Fruit fly (Drosophila melanogaster) whole organism, embryonic: ENCODE results near the gene mRpS30.
A peak's percentile ranks its signal among the peaks of the same experiment; 100 is the strongest.

ENCODE experiments used
- CG10274 ChIP-seq: fragments of 200-800 bp; sonication (Bioruptor generic); optimal IDR thresholded peaks from 3 replicates; lab custom pipeline; 2017; ENCODE audit warnings: missing biosample characterization, mild to moderate bottlenecking, missing genetic modification characterization
- CG11247 ChIP-seq: fragments of 200-800 bp; sonication (Bioruptor generic); IDR thresholded peaks from 2 replicates; pipeline ENCODE4 v1.3.6; 2022; ENCODE audit warnings: missing biosample characterization, missing genetic modification characterization
- CG11504 ChIP-seq: fragments of 200-800 bp; sonication (Bioruptor generic); optimal IDR thresholded peaks from 3 replicates; lab custom pipeline; 2019; ENCODE audit warnings: missing biosample characterization, mild to moderate bottlenecking, missing genetic modification characterization, moderate library complexity
- CG11723 ChIP-seq: fragments of 200-800 bp; sonication (Bioruptor generic); optimal IDR thresholded peaks from 2 replicates; lab custom pipeline; 2017; ENCODE audit warnings: missing biosample characterization, mild to moderate bottlenecking, missing genetic modification characterization
- CG12942 ChIP-seq: fragments of 200-800 bp; sonication (Bioruptor generic); optimal IDR thresholded peaks from 3 replicates; lab custom pipeline; 2016; ENCODE audit warnings: missing biosample characterization, missing genetic modification characterization
- CG13123 ChIP-seq: fragments of 200-800 bp; sonication (Bioruptor generic); optimal IDR thresholded peaks from 2 replicates; lab custom pipeline; 2016; ENCODE audit warnings: missing biosample characterization, missing genetic modification characterization
- CG1603 ChIP-seq: fragments of 200-800 bp; sonication (Bioruptor generic); optimal IDR thresholded peaks from 2 replicates; lab custom pipeline; 2019; ENCODE audit warnings: missing biosample characterization, mild to moderate bottlenecking, missing genetic modification characterization, moderate library complexity
- CG17186 ChIP-seq: fragments of 200-800 bp; sonication (Bioruptor generic); optimal IDR thresholded peaks from 3 replicates; lab custom pipeline; 2017; ENCODE audit warnings: missing biosample characterization, missing genetic modification reagents, missing genetic modification characterization
- CG30431 ChIP-seq: fragments of 200-800 bp; sonication (Bioruptor generic); optimal IDR thresholded peaks from 2 replicates; lab custom pipeline; 2017; ENCODE audit warnings: missing biosample characterization, missing genetic modification characterization
- CG31441 ChIP-seq: fragments of 200-800 bp; sonication (Bioruptor generic); IDR thresholded peaks from 2 replicates; pipeline ENCODE4 v1.3.6; 2022; ENCODE audit warnings: missing biosample characterization, missing genetic modification characterization
- CG42726 ChIP-seq: fragments of 200-800 bp; sonication (Bioruptor generic); IDR thresholded peaks from 2 replicates; pipeline ENCODE4 v1.3.6; 2022; ENCODE audit warnings: missing biosample characterization, missing genetic modification characterization; ENCODE audit not compliant: partially characterized antibody
- CG4404 ChIP-seq: fragments of 200-800 bp; sonication (Bioruptor generic); IDR thresholded peaks from 2 replicates; pipeline ENCODE4 v1.3.6; 2022; ENCODE audit warnings: missing biosample characterization, missing genetic modification characterization
- CG4617 ChIP-seq: fragments of 200-800 bp; sonication (Bioruptor generic); optimal IDR thresholded peaks from 3 replicates; lab custom pipeline; 2016; ENCODE audit warnings: missing biosample characterization, missing genetic modification characterization, borderline replicate concordance
- CG4707 ChIP-seq: fragments of 200-800 bp; sonication (Bioruptor generic); optimal IDR thresholded peaks from 2 replicates; lab custom pipeline; 2018; ENCODE audit warnings: missing biosample characterization, mild to moderate bottlenecking, missing genetic modification characterization, moderate library complexity
- CG5180 ChIP-seq: fragments of 200-800 bp; sonication (Bioruptor generic); optimal IDR thresholded peaks from 3 replicates; lab custom pipeline; 2017; ENCODE audit warnings: missing biosample characterization, missing genetic modification characterization, mild to moderate bottlenecking, moderate library complexity, missing genetic modification reagents
- Camta ChIP-seq: fragments of 200-800 bp; sonication (Bioruptor generic); optimal IDR thresholded peaks from 2 replicates; lab custom pipeline; 2016; ENCODE audit warnings: missing biosample characterization, missing genetic modification characterization
- Hr78 ChIP-seq, 2 experiments: fragments of 200-800 bp in 1 of 2; fragments of >200 bp in 1 of 2; sonication (Bioruptor generic) in 1 of 2; optimal IDR thresholded peaks; 2 replicates each; lab custom pipeline; 2017 to 2019; ENCODE audit warnings: missing biosample characterization in 2 of 2, missing genetic modification characterization in 2 of 2, mild to moderate bottlenecking in 1 of 2, moderate library complexity in 1 of 2
- Jarid2 ChIP-seq: fragments of 200-800 bp; sonication (Bioruptor generic); optimal IDR thresholded peaks from 3 replicates; lab custom pipeline; 2017; ENCODE audit warnings: mild to moderate bottlenecking, missing biosample characterization, missing genetic modification reagents, missing genetic modification characterization
- Med ChIP-seq: fragments of 200-800 bp; sonication (Bioruptor generic); peaks from one replicate; lab custom pipeline; 2016; ENCODE audit warnings: missing biosample characterization, missing genetic modification characterization, mild to moderate bottlenecking, inconsistent platforms, moderate library complexity
- Mrtf ChIP-seq: fragments of 200-800 bp; sonication (Bioruptor generic); IDR thresholded peaks from 3 replicates; pipeline ENCODE4 v1.3.6; 2022; ENCODE audit warnings: missing biosample characterization, missing genetic modification characterization
- Nf-YA ChIP-seq: fragments of 200-800 bp; sonication (Bioruptor generic); IDR thresholded peaks from 2 replicates; pipeline ENCODE4 v1.3.6; 2022; ENCODE audit warnings: missing biosample characterization, missing genetic modification characterization
- Optix ChIP-seq: fragments of 200-800 bp; sonication (Bioruptor generic); IDR thresholded peaks from 3 replicates; pipeline ENCODE4 v1.3.6; 2022; ENCODE audit warnings: missing biosample characterization, missing genetic modification characterization
- PHDP ChIP-seq: fragments of 200-800 bp; sonication (Bioruptor generic); optimal IDR thresholded peaks from 3 replicates; lab custom pipeline; 2018; ENCODE audit warnings: missing biosample characterization, mild to moderate bottlenecking, missing genetic modification characterization, moderate library complexity
- Ravus ChIP-seq: fragments of 200-800 bp; sonication (Bioruptor generic); IDR thresholded peaks from 2 replicates; pipeline ENCODE4 v1.3.6; 2022; ENCODE audit warnings: missing biosample characterization, missing genetic modification characterization
- bbx ChIP-seq: fragments of 200-800 bp; sonication (Bioruptor generic); IDR thresholded peaks from 2 replicates; pipeline ENCODE4 v1.3.6; 2022; ENCODE audit warnings: missing biosample characterization, missing genetic modification characterization; ENCODE audit not compliant: partially characterized antibody
- caup ChIP-seq: fragments of 200-800 bp; sonication (Bioruptor generic); optimal IDR thresholded peaks from 3 replicates; lab custom pipeline; 2017; ENCODE audit warnings: missing biosample characterization, mild to moderate bottlenecking, missing genetic modification characterization, moderate library complexity; ENCODE audit not compliant: severe bottlenecking
- fd64A ChIP-seq: fragments of 200-800 bp; sonication (Bioruptor generic); optimal IDR thresholded peaks from 3 replicates; lab custom pipeline; 2018; ENCODE audit warnings: missing biosample characterization, mild to moderate bottlenecking, missing genetic modification characterization
- grau ChIP-seq: fragments of 200-800 bp; optimal IDR thresholded peaks from 3 replicates; lab custom pipeline; 2019; ENCODE audit warnings: missing biosample characterization, mild to moderate bottlenecking, missing genetic modification characterization, moderate library complexity
- hkb ChIP-seq, 2 experiments: fragments of 200-800 bp in 1 of 2; fragments of >200 bp in 1 of 2; sonication (Bioruptor generic) in 1 of 2; IDR thresholded peaks in 1 of 2; optimal IDR thresholded peaks in 1 of 2; 2 replicates each; pipeline versions ENCODE4 v1.3.6 to Lab custom; 2017 to 2022; ENCODE audit warnings: missing biosample characterization in 1 of 2, missing genetic modification characterization in 1 of 2
- rib ChIP-seq: fragments of 200-800 bp; sonication (Bioruptor generic); IDR thresholded peaks from 2 replicates; pipeline ENCODE4 v1.3.6; 2022; ENCODE audit warnings: missing biosample characterization, missing genetic modification characterization
- schlank ChIP-seq: fragments of 200-800 bp; sonication (Bioruptor generic); optimal IDR thresholded peaks from 2 replicates; lab custom pipeline; 2018; ENCODE audit warnings: missing biosample characterization, mild to moderate bottlenecking, missing genetic modification characterization
- slp2 ChIP-seq: fragments of 200-800 bp; sonication (Bioruptor generic); optimal IDR thresholded peaks from 2 replicates; lab custom pipeline; 2016; ENCODE audit warnings: missing biosample characterization, missing genetic modification characterization
- tgo ChIP-seq: fragments of 200-800 bp; sonication (Bioruptor generic); IDR thresholded peaks from 3 replicates; pipeline ENCODE4 v1.3.6; 2022; ENCODE audit warnings: missing biosample characterization, missing genetic modification characterization
- tx ChIP-seq: fragments of 200-800 bp; sonication (Bioruptor generic); optimal IDR thresholded peaks from 2 replicates; lab custom pipeline; 2016; ENCODE audit warnings: missing biosample characterization, missing genetic modification characterization

The mRpS30 gene

DNA sequence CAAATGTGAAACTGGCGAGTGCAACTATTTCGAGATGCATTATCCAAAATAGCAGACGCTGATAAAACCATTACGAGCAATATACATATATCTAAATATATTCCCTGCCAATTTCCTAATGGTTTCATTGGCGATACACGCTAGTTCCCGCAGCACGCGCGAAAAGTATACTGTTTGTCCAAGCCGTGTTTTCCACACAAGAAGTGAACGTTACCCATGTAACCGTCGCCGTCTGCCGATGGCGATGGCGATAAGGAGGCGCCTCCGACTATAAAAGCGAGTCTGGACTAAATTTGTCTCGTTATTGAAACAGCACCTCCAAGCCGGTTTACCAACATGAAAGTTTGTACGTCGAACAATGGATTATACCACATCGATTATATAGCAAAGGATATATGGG lies 7.0 kb upstream of the mRpS30 start, which contains the start of gene CG43673:
Gene CG43673, plus strand, starts transcription at position 301 of the 400 bp plus-strand sequence.
- TF ChIP-seq rib (no peak), grau (tag; lab: Kevin White, UChicago) (no peak), tx (GFP tag; lab: Kevin White, UChicago) (no peak), Jarid2 (GFP tag; lab: Kevin White, UChicago) (no peak)

DNA sequence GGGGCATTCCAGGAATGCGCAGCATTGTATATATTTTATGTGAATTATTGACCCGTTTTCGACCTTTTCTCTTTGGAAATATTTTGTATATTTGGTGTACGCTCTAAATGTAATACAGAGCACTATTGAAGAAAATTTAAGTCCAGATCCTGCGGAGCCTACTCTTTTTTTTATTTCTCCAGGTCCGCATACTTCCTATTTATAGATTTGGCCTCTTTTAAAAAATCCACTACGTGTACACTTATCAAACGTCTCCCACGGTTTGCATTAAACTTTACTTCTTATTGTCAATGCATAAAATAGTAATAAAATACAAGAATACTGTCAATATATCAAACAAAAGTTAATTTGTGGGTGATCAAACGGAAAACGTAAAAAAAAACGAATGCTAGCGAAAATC lies 2.2 kb upstream of the mRpS30 start, which contains the start of gene Efhc1.1:
Gene Efhc1.1, minus strand, starts transcription at position 101 of the 400 bp plus-strand sequence.
- TF ChIP-seq Optix (no peak), CG42726 (GFP tag; lab: Robert Waterston, UW) (no peak), CG1603 (no peak), CG17186 (GFP tag; lab: Kevin White, UChicago) (no peak), Nf-YA (GFP tag; lab: Robert Waterston, UW) (no peak), fd64A (GFP tag; lab: Kevin White, UChicago) (no peak), Hr78 (GFP tag; optimal IDR thresholded peaks at IDR 0.05; lab: Kevin White, UChicago) (no peak), CG12942 (GFP tag; lab: Kevin White, UChicago) (no peak), CG31441 (GFP tag; lab: Robert Waterston, UW) (no peak), tx (GFP tag; lab: Kevin White, UChicago) (no peak), CG5180 (GFP tag; lab: Kevin White, UChicago) (no peak), CG30431 (GFP tag; lab: Kevin White, UChicago) (no peak), schlank (no peak), CG4707 (GFP tag; lab: Kevin White, UChicago) (no peak), hkb (optimal IDR thresholded peaks at IDR 0.05; lab: Kevin White, UChicago) (no peak), hkb (GFP tag; IDR thresholded peaks at IDR 0.05; lab: Robert Waterston, UW) (no peak), caup (GFP tag; lab: Kevin White, UChicago) (no peak), CG4617 (GFP tag; lab: Kevin White, UChicago) (no peak), CG11723 (GFP tag; lab: Kevin White, UChicago) (no peak)

DNA sequence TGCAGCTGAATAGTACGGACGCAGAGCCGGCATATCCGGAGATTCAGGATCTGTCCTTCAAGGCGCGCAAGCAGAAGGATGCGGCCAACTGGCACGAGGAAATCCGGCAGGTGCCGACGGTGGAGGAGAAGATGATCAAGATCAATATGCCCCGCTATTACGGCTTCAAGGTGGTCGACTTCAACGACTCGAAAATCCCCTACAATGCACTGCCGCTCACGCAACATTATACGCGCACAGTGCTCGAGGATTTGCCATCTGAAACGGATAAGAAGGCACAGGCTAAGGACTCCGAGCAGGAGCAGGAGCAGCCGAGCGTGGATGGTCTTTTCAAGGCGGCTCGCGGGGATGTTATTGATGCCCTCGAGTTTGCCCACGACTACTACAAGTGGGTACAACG lies 395 bp downstream of the mRpS30 start:
- TF ChIP-seq Ravus (GFP tag; lab: Robert Waterston, UW) (no peak), CG13123 (GFP tag; lab: Kevin White, UChicago) (no peak), slp2 (GFP tag; lab: Kevin White, UChicago) (no peak), tgo (GFP tag; lab: Robert Waterston, UW) (no peak), CG11247 (no peak), CG10274 (GFP tag; lab: Kevin White, UChicago) (peak; percentile 93), Camta (no peak), CG4404 (GFP tag; lab: Robert Waterston, UW) (no peak), CG11504 (no peak), Med (peak; percentile 15), bbx (GFP tag; lab: Robert Waterston, UW) (0 out of 2 replicates have a peak, but pooled peaks have one; percentile 0), PHDP (tag; lab: Kevin White, UChicago) (no peak), CG42726 (GFP tag; lab: Robert Waterston, UW) (no peak), Mrtf (GFP tag; lab: Robert Waterston, UW) (no peak)
- TF ChIP-seq, all 482 proteins: peak for 3
